Worm (Caenorhabditis elegans) whole organism, L3 larva: ENCODE measurements around the gene Y41E3.8.

Experiments
- aly-2 ChIP-seq: fragments of 150-350 bp; optimal IDR thresholded peaks from 2 replicates; lab custom pipeline; 2014; ENCODE audit warnings: missing biosample characterization, missing genetic modification characterization
- ama-1 ChIP-seq: fragments of 150-350 bp; optimal IDR thresholded peaks from 2 replicates; lab custom pipeline; 2018
- ceh-28 ChIP-seq: fragments of 150-350 bp; optimal IDR thresholded peaks from 2 replicates; lab custom pipeline; 2014; ENCODE audit warnings: missing biosample characterization, missing genetic modification reagents, missing genetic modification characterization
- daf-12 ChIP-seq: fragments of 150-350 bp; optimal IDR thresholded peaks from 2 replicates; lab custom pipeline; 2014; ENCODE audit warnings: missing biosample characterization, missing genetic modification reagents, missing genetic modification characterization
- elt-1 ChIP-seq: fragments of 150-350 bp; optimal IDR thresholded peaks from 2 replicates; lab custom pipeline; 2014; ENCODE audit warnings: missing biosample characterization, missing genetic modification characterization
- elt-2 ChIP-seq: sonication (generic microtip); optimal IDR thresholded peaks from 2 replicates; lab custom pipeline; 2016; ENCODE audit warnings: missing genetic modification reagents, mild to moderate bottlenecking, missing genetic modification characterization, missing compliant biosample characterization
- nfya-1 ChIP-seq: sonication (generic microtip); optimal IDR thresholded peaks from 2 replicates; lab custom pipeline; 2017; ENCODE audit warnings: missing genetic modification characterization, mild to moderate bottlenecking, missing compliant biosample characterization, antibody characterized with exemption, moderate library complexity; ENCODE audit not compliant: insufficient read depth
- nhr-237 ChIP-seq: fragments of 150-350 bp; optimal IDR thresholded peaks from 2 replicates; lab custom pipeline; 2014; ENCODE audit warnings: missing biosample characterization, missing genetic modification characterization
- nhr-67 ChIP-seq: fragments of 150-350 bp; optimal IDR thresholded peaks from 2 replicates; lab custom pipeline; 2014; ENCODE audit warnings: missing biosample characterization, missing genetic modification characterization
- tbx-2 ChIP-seq: sonication (generic microtip); optimal IDR thresholded peaks from 2 replicates; lab custom pipeline; 2016; ENCODE audit warnings: mild to moderate bottlenecking, missing genetic modification characterization, missing compliant biosample characterization
- unc-62 ChIP-seq: fragments of 150-350 bp; sonication (generic microtip); optimal IDR thresholded peaks from 4 replicates; lab custom pipeline; 2014; ENCODE audit warnings: missing biosample characterization, missing genetic modification reagents, missing genetic modification characterization
- ztf-11 ChIP-seq: fragments of 150-350 bp; optimal IDR thresholded peaks from 2 replicates; lab custom pipeline; 2014; ENCODE audit warnings: missing biosample characterization, missing genetic modification characterization

DNA sequence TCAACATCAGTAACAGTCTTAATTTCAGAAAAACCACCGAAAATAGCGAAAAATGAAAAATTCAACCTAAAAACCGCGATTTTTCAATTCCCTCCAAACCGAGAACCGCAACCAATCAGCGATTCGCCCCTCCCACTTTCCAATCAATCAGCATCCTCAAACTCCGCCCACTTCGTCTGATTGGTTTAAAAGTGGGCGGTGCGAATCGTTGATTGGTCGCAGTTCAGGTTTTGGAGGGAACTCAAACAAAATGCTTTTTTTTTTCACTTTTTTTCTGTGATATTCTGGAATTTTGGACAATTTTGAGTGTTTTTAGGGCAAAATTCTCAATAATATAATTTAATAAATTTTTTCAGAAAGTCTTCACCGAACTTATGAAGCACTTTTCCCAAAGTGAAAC lies 894 bp downstream of the Y41E3.8 start:
- TF ChIP-seq nfya-1 (tag; lab: Kevin White, UChicago): peak; percentile 82
- no peak for TF ChIP-seq ceh-28 (tag; lab: Kevin White, UChicago)
- no peak for TF ChIP-seq ztf-11 (tag; lab: Kevin White, UChicago)
- no peak for TF ChIP-seq daf-12
- no peak for TF ChIP-seq ama-1 (lab: Kevin White, UChicago)
- TF ChIP-seq aly-2 (tag; lab: Kevin White, UChicago): no peak
- no peak for TF ChIP-seq nhr-237
- no peak for TF ChIP-seq tbx-2 (tag; lab: Kevin White, UChicago)
- TF ChIP-seq elt-2: no peak
- TF ChIP-seq nhr-67 (tag; lab: Kevin White, UChicago): no peak
- TF ChIP-seq unc-62: no peak
- TF ChIP-seq elt-1 (tag; lab: Kevin White, UChicago): no peak
